Fruit fly (Drosophila melanogaster) whole organism, wandering third instar larva: ENCODE measurements around the gene VhaAC39-1.

ENCODE experiments used
- Abd-B ChIP-seq: fragments of >200 bp; optimal IDR thresholded peaks from 2 replicates; lab custom pipeline; 2017; ENCODE audit warnings: missing biosample characterization, missing genetic modification characterization
- Hr78 ChIP-seq: fragments of >200 bp; optimal IDR thresholded peaks from 2 replicates; lab custom pipeline; 2017; ENCODE audit warnings: missing biosample characterization, missing genetic modification characterization
- Myc ChIP-seq: fragments of >200 bp; optimal IDR thresholded peaks from 2 replicates; lab custom pipeline; 2017
- Sp1 ChIP-seq: fragments of 200-800 bp; sonication (Bioruptor generic); optimal IDR thresholded peaks from 3 replicates; lab custom pipeline; 2019; ENCODE audit warnings: missing biosample characterization, mild to moderate bottlenecking, missing genetic modification characterization, moderate library complexity
- h ChIP-seq: fragments of 200-800 bp; sonication (Bioruptor generic); optimal IDR thresholded peaks from 3 replicates; lab custom pipeline; 2016; ENCODE audit warnings: missing biosample characterization, mild to moderate bottlenecking, missing genetic modification characterization
- lola ChIP-seq: fragments of >200 bp; optimal IDR thresholded peaks from 2 replicates; lab custom pipeline; 2017; ENCODE audit warnings: missing biosample characterization, missing genetic modification characterization
- psq ChIP-seq: fragments of 200-800 bp; sonication (Bioruptor generic); optimal IDR thresholded peaks from 3 replicates; lab custom pipeline; 2017; ENCODE audit warnings: missing biosample characterization, mild to moderate bottlenecking, missing genetic modification characterization, moderate library complexity
- sv ChIP-seq: fragments of 200-800 bp; sonication (Bioruptor generic); optimal IDR thresholded peaks from 3 replicates; lab custom pipeline; 2016; ENCODE audit warnings: missing biosample characterization, missing genetic modification characterization
- usp ChIP-seq: fragments of >200 bp; optimal IDR thresholded peaks from 2 replicates; lab custom pipeline; 2017; ENCODE audit warnings: missing biosample characterization, missing genetic modification characterization

DNA sequence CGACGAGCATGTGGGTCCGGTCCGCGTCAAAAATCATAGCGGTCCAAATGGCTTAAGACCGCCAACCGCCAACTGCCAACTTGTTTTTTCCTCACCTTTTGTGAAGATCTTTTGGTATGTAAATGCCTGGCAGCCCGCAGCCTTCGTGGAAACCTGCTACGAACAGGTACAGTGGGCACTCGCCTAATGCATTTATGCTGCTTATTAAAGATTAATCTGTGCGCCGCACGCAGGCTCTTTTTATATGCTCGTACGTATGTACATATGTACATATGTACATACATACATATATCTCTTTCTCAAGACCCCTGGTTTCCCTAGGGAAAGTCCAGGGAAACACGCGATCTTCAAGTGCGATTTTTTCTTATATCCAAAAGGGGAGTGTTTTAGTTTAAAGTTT is 34.2 kb upstream of the VhaAC39-1 start:
- TF ChIP-seq lola (no peak), Hr78 (GFP tag; lab: Kevin White, UChicago) (no peak), psq (GFP tag; lab: Kevin White, UChicago) (no peak), sv (GFP tag; lab: Kevin White, UChicago) (no peak), h (GFP tag; lab: Kevin White, UChicago) (no peak), Abd-B (GFP tag; lab: Kevin White, UChicago) (no peak), Sp1 (GFP tag; lab: Kevin White, UChicago) (no peak), Myc (no peak), usp (GFP tag; lab: Kevin White, UChicago) (no peak)
